Worm (Caenorhabditis elegans) whole organism, young adult: ENCODE results near the gene Y48B6A.5.

Experiments
- F57A8.1 ChIP-seq: fragments of 200-800 bp; sonication (Bioruptor generic); optimal IDR thresholded peaks from 2 replicates; lab custom pipeline; 2018; ENCODE audit warnings: mild to moderate bottlenecking, missing genetic modification characterization, moderate library complexity, missing compliant biosample characterization
- Y53G8AR.9 ChIP-seq: fragments of 200-800 bp; sonication (Bioruptor generic); conservative IDR thresholded peaks from 2 replicates; pipeline ENCODE4 v1.3.6; 2022; ENCODE audit warnings: missing genetic modification reagents, missing genetic modification characterization, missing compliant biosample characterization
- dpff-1 ChIP-seq: sonication (generic microtip); optimal IDR thresholded peaks from 2 replicates; lab custom pipeline; 2017; ENCODE audit warnings: mild to moderate bottlenecking, missing genetic modification characterization, missing compliant biosample characterization
- repo-1 ChIP-seq: sonication (generic microtip); optimal IDR thresholded peaks from 2 replicates; lab custom pipeline; 2017; ENCODE audit warnings: mild to moderate bottlenecking, missing genetic modification characterization, missing compliant biosample characterization
- tlf-1 ChIP-seq: fragments of 200-800 bp; sonication (Bioruptor generic); optimal IDR thresholded peaks from 2 replicates; lab custom pipeline; 2018; ENCODE audit warnings: mild to moderate bottlenecking, missing genetic modification characterization, missing compliant biosample characterization
- zfh-2 ChIP-seq: fragments of 200-800 bp; sonication (Bioruptor generic); conservative IDR thresholded peaks from 2 replicates; pipeline ENCODE4 v1.3.6; 2022; ENCODE audit warnings: missing genetic modification reagents, missing genetic modification characterization, missing compliant biosample characterization
- ztf-18 ChIP-seq: sonication (generic microtip); optimal IDR thresholded peaks from 2 replicates; lab custom pipeline; 2016; ENCODE audit warnings: missing genotype, mild to moderate bottlenecking, missing genetic modification characterization, missing compliant biosample characterization

Y48B6A.5 gene

ce11 chrII:14126841-14127240, 48.2 kb downstream of the Y48B6A.5 start, which contains the start of gene K09E4.3:
Gene K09E4.3 (minus strand): TSS chrII:14126941.
- TF ChIP-seq Y53G8AR.9 (no peak), repo-1 (tag; lab: Kevin White, UChicago) (no peak), zfh-2 (GFP tag; lab: Robert Waterston, UW) (0 out of 2 replicates have a peak, but pooled peaks have one; percentile 27), tlf-1 (GFP tag; lab: Kevin White, UChicago) (no peak), F57A8.1 (no peak), dpff-1 (tag; lab: Kevin White, UChicago) (no peak), ztf-18 (tag; lab: Kevin White, UChicago) (no peak)
